Worm (Caenorhabditis elegans) whole organism, dauer: ENCODE results near the gene Y53G8AR.1.

Experiments
- unc-62 ChIP-seq: sonication (generic microtip); optimal IDR thresholded peaks from 2 replicates; lab custom pipeline; 2017; ENCODE audit warnings: missing biosample characterization, missing genetic modification reagents, missing genetic modification characterization

The Y53G8AR.1 gene

ce11 chrIII:3381866-3382265 lies 49.0 kb downstream of the Y53G8AR.1 start:
- TF ChIP-seq unc-62 (GFP tag; lab: Kevin White, UChicago) = no peak

- no peak for TF ChIP-seq unc-62 (GFP tag; lab: Kevin White, UChicago)
These were observed 49.6 kb downstream of the Y53G8AR.1 start for ce11 chrIII:3382465-3382864.
